Worm (Caenorhabditis elegans) whole organism, L4 larva: ENCODE measurements around the gene fut-6.

Source experiments
- R02D3.7 ChIP-seq: fragments of 150-350 bp; sonication (generic microtip); optimal IDR thresholded peaks from 3 replicates; lab custom pipeline; 2014; ENCODE audit warnings: missing biosample characterization, missing genetic modification characterization
- ctbp-1 ChIP-seq: fragments of 200-800 bp; sonication (Bioruptor generic); IDR thresholded peaks from 2 replicates; pipeline ENCODE4 v1.3.6; 2022; ENCODE audit warnings: missing genetic modification reagents, missing genetic modification characterization, missing compliant biosample characterization
- duxl-1 ChIP-seq: sonication (generic microtip); optimal IDR thresholded peaks from 2 replicates; lab custom pipeline; 2016; ENCODE audit warnings: mild to moderate bottlenecking, missing genetic modification characterization, moderate library complexity, missing compliant biosample characterization; ENCODE audit not compliant: poor library complexity
- jun-1 ChIP-seq: fragments of 150-350 bp; optimal IDR thresholded peaks from 2 replicates; lab custom pipeline; 2014; ENCODE audit warnings: missing biosample characterization, missing genetic modification reagents, missing genetic modification characterization
- lin-38 ChIP-seq: fragments of 200-800 bp; sonication (Bioruptor generic); IDR thresholded peaks from 2 replicates; pipeline ENCODE4 v1.3.6; 2022; ENCODE audit warnings: missing genetic modification reagents, missing genetic modification characterization, missing compliant biosample characterization
- mxl-2 ChIP-seq: fragments of 200-800 bp; sonication (Bioruptor generic); conservative IDR thresholded peaks from 2 replicates; pipeline ENCODE4 v1.3.6; 2022; ENCODE audit warnings: missing genetic modification reagents, missing genetic modification characterization, missing compliant biosample characterization
- nhr-10 ChIP-seq: fragments of 150-350 bp; optimal IDR thresholded peaks from 2 replicates; lab custom pipeline; 2014; ENCODE audit warnings: missing biosample characterization, missing genetic modification characterization
- nhr-25 ChIP-seq: sonication (generic microtip); optimal IDR thresholded peaks from 2 replicates; lab custom pipeline; 2017; ENCODE audit warnings: missing genetic modification characterization, mild to moderate bottlenecking, missing compliant biosample characterization, antibody characterized with exemption, moderate library complexity, borderline replicate concordance; ENCODE audit not compliant: insufficient read depth
- nhr-28 ChIP-seq: fragments of 150-350 bp; optimal IDR thresholded peaks from 2 replicates; lab custom pipeline; 2014; ENCODE audit warnings: missing biosample characterization, missing genetic modification characterization
- nhr-76 ChIP-seq: fragments of 150-350 bp; optimal IDR thresholded peaks from 2 replicates; lab custom pipeline; 2014; ENCODE audit warnings: missing biosample characterization, missing genetic modification characterization
- saeg-2 ChIP-seq: fragments of 200-800 bp; sonication (Bioruptor generic); IDR thresholded peaks from 2 replicates; pipeline ENCODE4 v1.3.6; 2022; ENCODE audit warnings: missing genetic modification reagents, missing genetic modification characterization, missing compliant biosample characterization
- unc-62 ChIP-seq, 3 experiments: fragments of 150-350 bp in 1 of 3; sonication (generic microtip); optimal IDR thresholded peaks in 2 of 3; peaks in 1 of 3; 1 replicate in 1 of 3; 2 replicates in 2 of 3; lab custom pipeline; 2014 to 2017; ENCODE audit warnings: missing biosample characterization in 3 of 3, missing genetic modification characterization in 3 of 3, missing genetic modification reagents in 3 of 3, missing genotype in 1 of 3
- zag-1 ChIP-seq: fragments of 150-350 bp; optimal IDR thresholded peaks from 2 replicates; lab custom pipeline; 2014; ENCODE audit warnings: missing biosample characterization, missing genetic modification characterization

ce11 chrII:4621650-4622049 lies 34.1 kb downstream of the fut-6 start, which contains the start of gene clec-139:
- no peak for TF ChIP-seq lin-38 (GFP tag; lab: Robert Waterston, UW)
- TF ChIP-seq ctbp-1 (GFP tag; lab: Robert Waterston, UW), result no peak
- TF ChIP-seq nhr-25 (tag; lab: Kevin White, UChicago), result no peak
- TF ChIP-seq saeg-2, result no peak
- no peak for TF ChIP-seq zag-1 (tag; lab: Kevin White, UChicago)
- no peak for TF ChIP-seq nhr-76 (tag; lab: Kevin White, UChicago)
- no peak for TF ChIP-seq mxl-2 (GFP tag; lab: Robert Waterston, UW)
- no peak for TF ChIP-seq R02D3.7 (tag; lab: Kevin White, UChicago)
- no peak for TF ChIP-seq nhr-28 (tag; lab: Kevin White, UChicago)
- TF ChIP-seq jun-1 (tag; lab: Kevin White, UChicago), result no peak
- no peak for TF ChIP-seq duxl-1 (tag; lab: Kevin White, UChicago)
- peak in 1 of 2 experiments; percentile 47 for TF ChIP-seq unc-62 (GFP tag; optimal IDR thresholded peaks at IDR 0.05 in 1 of 2; lab: Kevin White, UChicago)
- TF ChIP-seq unc-62 (tag; optimal IDR thresholded peaks at IDR 0.05; lab: Kevin White, UChicago), result no peak
- TF ChIP-seq nhr-10, result no peak
